Worm (Caenorhabditis elegans): Measurements from ENCODE around the gene nspb-4.

- TF ChIP-seq him-1 (tag; optimal IDR thresholded peaks at IDR 0.05): no peak
- TF ChIP-seq dao-5 (tag; optimal IDR thresholded peaks at IDR 0.05): no peak
- no peak for TF ChIP-seq W03F9.2 (tag; optimal IDR thresholded peaks at IDR 0.05)
These were observed 9.0 kb downstream of the nspb-4 start for ce11 chrIV:6607059-6607458.

Measured in whole organism, L4/young adult.